Worm (Caenorhabditis elegans) whole organism, L4 larva: ENCODE measurements around the gene srj-23.

Source experiments
- T26A8.4 ChIP-seq: fragments of 200-800 bp; sonication (Bioruptor generic); IDR thresholded peaks from 2 replicates; pipeline ENCODE4 v1.3.6; 2022; ENCODE audit warnings: missing genetic modification characterization, missing compliant biosample characterization
- aha-1 ChIP-seq: fragments of 150-350 bp; peaks from one replicate; lab custom pipeline; 2014; ENCODE audit warnings: missing biosample characterization, missing genetic modification characterization
- aly-2 ChIP-seq: sonication (generic microtip); optimal IDR thresholded peaks from 2 replicates; lab custom pipeline; 2018; ENCODE audit warnings: missing biosample characterization, missing genetic modification characterization
- ama-1 ChIP-seq: fragments of 150-350 bp; optimal IDR thresholded peaks from 2 replicates; lab custom pipeline; 2014; ENCODE audit warnings: inconsistent platforms, mixed read lengths
- ceh-28 ChIP-seq: fragments of 150-350 bp; optimal IDR thresholded peaks from 2 replicates; lab custom pipeline; 2014; ENCODE audit warnings: missing biosample characterization, missing genetic modification reagents, missing genetic modification characterization
- daf-16 ChIP-seq, 3 experiments: sonication (generic microtip); optimal IDR thresholded peaks; 2 replicates each; lab custom pipeline; 2016 to 2017; ENCODE audit warnings: missing genetic modification characterization in 3 of 3, missing genetic modification reagents in 3 of 3, mild to moderate bottlenecking in 2 of 3, missing compliant biosample characterization in 2 of 3, missing biosample characterization in 1 of 3, moderate library complexity in 1 of 3
- lsy-2 ChIP-seq, 2 experiments: fragments of 150-350 bp in 1 of 2; sonication (generic microtip) in 1 of 2; optimal IDR thresholded peaks; 2 replicates each; lab custom pipeline; 2014 to 2017; ENCODE audit warnings: missing biosample characterization in 2 of 2, missing genetic modification characterization in 2 of 2
- nhr-10 ChIP-seq: fragments of 150-350 bp; optimal IDR thresholded peaks from 2 replicates; lab custom pipeline; 2014; ENCODE audit warnings: missing biosample characterization, missing genetic modification characterization
- nhr-237 ChIP-seq: sonication (generic microtip); optimal IDR thresholded peaks from 2 replicates; lab custom pipeline; 2017; ENCODE audit warnings: missing biosample characterization, missing genetic modification characterization
- rbr-2 ChIP-seq: sonication (generic microtip); optimal IDR thresholded peaks from 2 replicates; lab custom pipeline; 2016; ENCODE audit warnings: missing genotype, missing genetic modification characterization, missing compliant biosample characterization
- unc-130 ChIP-seq: sonication (generic microtip); optimal IDR thresholded peaks from 2 replicates; lab custom pipeline; 2016; ENCODE audit warnings: missing genetic modification reagents, missing genetic modification characterization, missing compliant biosample characterization
- ztf-11 ChIP-seq: fragments of 150-350 bp; optimal IDR thresholded peaks from 2 replicates; lab custom pipeline; 2014; ENCODE audit warnings: missing biosample characterization, missing genetic modification characterization

ce11 chrV:1454762-1455161 is 3.3 kb downstream of the srj-23 start, which contains the start of gene chil-14:
- TF ChIP-seq lsy-2 (tag; optimal IDR thresholded peaks at IDR 0.05; lab: Kevin White, UChicago) (no peak), ztf-11 (tag; lab: Kevin White, UChicago) (no peak), rbr-2 (tag; lab: Kevin White, UChicago) (no peak), ama-1 (lab: Kevin White, UChicago) (no peak), ceh-28 (no peak), T26A8.4 (no peak), daf-16 (GFP tag; optimal IDR thresholded peaks at IDR 0.05; lab: Kevin White, UChicago) (no peak), daf-16 (tag; optimal IDR thresholded peaks at IDR 0.05; lab: Kevin White, UChicago) (no peak), nhr-237 (tag; lab: Kevin White, UChicago) (no peak), unc-130 (GFP tag; lab: Kevin White, UChicago) (no peak), aha-1 (tag; lab: Kevin White, UChicago) (no peak), aly-2 (tag; lab: Kevin White, UChicago) (no peak), nhr-10 (tag; lab: Kevin White, UChicago) (no peak)
